Fruit fly (Drosophila melanogaster): ENCODE measurements around the gene msn.
A peak's percentile ranks its signal among the peaks of the same experiment; 100 is the strongest.

msn gene

DNA sequence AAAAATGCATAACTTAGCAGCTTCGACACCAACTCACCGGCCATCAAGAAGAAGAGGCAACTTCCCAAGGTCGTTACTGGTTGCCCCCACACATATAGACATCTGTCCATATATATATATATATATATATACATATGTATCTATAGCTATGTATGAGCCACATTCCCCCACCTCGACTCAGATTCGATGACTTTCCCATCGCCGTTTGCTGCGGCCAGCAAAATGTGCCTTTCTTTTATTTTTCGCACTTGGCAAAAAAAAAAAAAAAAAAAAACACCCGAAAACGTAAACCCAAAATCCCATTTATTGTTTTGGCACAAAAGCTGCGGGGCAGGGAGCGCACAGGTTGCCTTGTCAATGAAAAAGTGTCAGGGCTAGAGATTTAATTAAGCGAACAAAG is 11.6 kb downstream of the msn start:
- no peak for TF ChIP-seq Jra (GFP tag; optimal IDR thresholded peaks at IDR 0.05)
- TF ChIP-seq OdsH (GFP tag; optimal IDR thresholded peaks at IDR 0.05), result no peak
- TF ChIP-seq br (GFP tag; optimal IDR thresholded peaks at IDR 0.05), result no peak
- TF ChIP-seq CG32264 (GFP tag; optimal IDR thresholded peaks at IDR 0.05), result no peak
- no peak for TF ChIP-seq brk (GFP tag; optimal IDR thresholded peaks at IDR 0.05)
- no peak for TF ChIP-seq fru (GFP tag; optimal IDR thresholded peaks at IDR 0.05)
- no peak for TF ChIP-seq Vsx2 (GFP tag; optimal IDR thresholded peaks at IDR 0.05; ENCODE audit: partially characterized antibody)
- TF ChIP-seq GATAd (GFP tag; optimal IDR thresholded peaks at IDR 0.05), result no peak
- no peak for TF ChIP-seq Abd-B (GFP tag; optimal IDR thresholded peaks at IDR 0.05)
- TF ChIP-seq HLH106 (tag; optimal IDR thresholded peaks at IDR 0.05), result no peak
- no peak for TF ChIP-seq psq (GFP tag; optimal IDR thresholded peaks at IDR 0.05)
- TF ChIP-seq jim (GFP tag; optimal IDR thresholded peaks at IDR 0.05), result no peak
- TF ChIP-seq tai (GFP tag; optimal IDR thresholded peaks at IDR 0.05), result no peak
- no peak for TF ChIP-seq dmrt93B (GFP tag; optimal IDR thresholded peaks at IDR 0.05)
- no peak for TF ChIP-seq sage (GFP tag; optimal IDR thresholded peaks at IDR 0.05)

DNA sequence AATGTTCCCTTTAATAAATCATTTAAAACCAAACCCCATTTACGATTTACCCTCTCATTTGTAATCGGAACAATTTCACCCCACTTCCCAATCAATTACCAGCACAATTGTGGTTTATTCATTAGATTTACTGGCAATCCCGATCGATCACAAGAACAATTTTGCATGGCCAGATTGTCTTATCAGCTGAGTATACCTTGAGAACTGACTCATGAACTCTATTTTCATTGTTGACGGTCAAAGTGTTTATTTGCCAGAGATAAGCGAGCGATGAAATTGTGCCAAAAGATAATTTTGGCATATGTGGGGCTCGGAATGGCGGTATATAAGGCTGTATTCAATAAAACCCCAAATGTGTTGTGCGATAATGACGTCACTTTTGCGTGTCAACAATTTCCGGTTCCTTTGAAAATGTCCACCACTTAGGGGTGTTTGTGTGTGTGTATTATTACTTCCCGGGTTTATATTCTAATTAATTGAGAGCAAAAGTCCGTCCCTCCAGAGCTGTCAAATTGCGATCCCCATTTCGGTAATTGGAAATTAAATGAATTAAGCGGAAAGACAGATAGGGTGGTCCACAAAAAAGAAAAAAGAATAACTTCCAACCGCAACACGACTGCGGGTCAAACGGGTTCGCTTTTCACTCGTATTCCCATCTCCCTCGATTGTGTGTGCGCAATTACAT is 13.3 kb downstream of the msn start:
- TF ChIP-seq foxo (GFP tag; optimal IDR thresholded peaks at IDR 0.05), result peak in 1 of 2 experiments; percentile 8
- TF ChIP-seq dl (GFP tag; optimal IDR thresholded peaks at IDR 0.05; ENCODE audit: insufficient read depth in 1 of 2, partially characterized antibody in 2 of 2), result no peak
- no peak for TF ChIP-seq dsf (GFP tag; optimal IDR thresholded peaks at IDR 0.05; ENCODE audit: borderline replicate concordance)
- no peak for TF ChIP-seq HLH106 (tag; optimal IDR thresholded peaks at IDR 0.05)
- peak; percentile 68 for TF ChIP-seq sage (GFP tag; optimal IDR thresholded peaks at IDR 0.05)
- TF ChIP-seq psq (GFP tag; optimal IDR thresholded peaks at IDR 0.05), result no peak
- no peak for TF ChIP-seq Vsx2 (GFP tag; optimal IDR thresholded peaks at IDR 0.05; ENCODE audit: partially characterized antibody)
- no peak for TF ChIP-seq N (GFP tag; optimal IDR thresholded peaks at IDR 0.05)
- peak; percentile 25 for TF ChIP-seq h (GFP tag; optimal IDR thresholded peaks at IDR 0.05)
- TF ChIP-seq Hnf4 (GFP tag; optimal IDR thresholded peaks at IDR 0.05), result peak; percentile 73
- TF ChIP-seq Jra (GFP tag; optimal IDR thresholded peaks at IDR 0.05), result peak; percentile 42
- no peak for TF ChIP-seq OdsH (GFP tag; optimal IDR thresholded peaks at IDR 0.05)
- no peak for TF ChIP-seq Myc (optimal IDR thresholded peaks at IDR 0.05)
- TF ChIP-seq GATAd (GFP tag; optimal IDR thresholded peaks at IDR 0.05), result no peak
- TF ChIP-seq jim (GFP tag; optimal IDR thresholded peaks at IDR 0.05), result no peak
- no peak for TF ChIP-seq usp (GFP tag; optimal IDR thresholded peaks at IDR 0.05)
- TF ChIP-seq Dfd (GFP tag; optimal IDR thresholded peaks at IDR 0.05), result no peak
- TF ChIP-seq sv (GFP tag; optimal IDR thresholded peaks at IDR 0.05), result no peak
- TF ChIP-seq lola (GFP tag; optimal IDR thresholded peaks at IDR 0.05), result no peak
- no peak for TF ChIP-seq fru (GFP tag; optimal IDR thresholded peaks at IDR 0.05)
- TF ChIP-seq Abd-B (GFP tag; optimal IDR thresholded peaks at IDR 0.05), result no peak
- TF ChIP-seq CG32264 (GFP tag; optimal IDR thresholded peaks at IDR 0.05), result peak; percentile 3
- TF ChIP-seq dmrt93B (GFP tag; optimal IDR thresholded peaks at IDR 0.05), result no peak
- TF ChIP-seq Hr78 (GFP tag; optimal IDR thresholded peaks at IDR 0.05), result no peak
- TF ChIP-seq brk (GFP tag; optimal IDR thresholded peaks at IDR 0.05), result peak; percentile 64
- no peak for TF ChIP-seq woc (GFP tag; optimal IDR thresholded peaks at IDR 0.05)
- peak; percentile 64 for TF ChIP-seq rgr (GFP tag; optimal IDR thresholded peaks at IDR 0.05)
- peak; percentile 41 for TF ChIP-seq br (GFP tag; optimal IDR thresholded peaks at IDR 0.05)
- TF ChIP-seq CG9705 (GFP tag; optimal IDR thresholded peaks at IDR 0.05), result no peak
- no peak for TF ChIP-seq CrebA (GFP tag; optimal IDR thresholded peaks at IDR 0.05; ENCODE audit: borderline replicate concordance)
- no peak for TF ChIP-seq pan (optimal IDR thresholded peaks at IDR 0.05)
- TF ChIP-seq Mio (GFP tag; optimal IDR thresholded peaks at IDR 0.05), result no peak
- peak; percentile 50 for TF ChIP-seq tai (GFP tag; optimal IDR thresholded peaks at IDR 0.05)
- TF ChIP-seq Rel (GFP tag; optimal IDR thresholded peaks at IDR 0.05), result peak; percentile 26
- TF ChIP-seq Rel (tag; optimal IDR thresholded peaks at IDR 0.05), result peak; percentile 88
- TF ChIP-seq Hr83 (GFP tag; optimal IDR thresholded peaks at IDR 0.05; ENCODE audit: poor library complexity, severe bottlenecking), result peak; percentile 53
- no peak for TF ChIP-seq ey (GFP tag; optimal IDR thresholded peaks at IDR 0.05)
- TF ChIP-seq Sp1 (GFP tag; optimal IDR thresholded peaks at IDR 0.05), result peak; percentile 28
- TF ChIP-seq Dif (GFP tag; optimal IDR thresholded peaks at IDR 0.05; ENCODE audit: partially characterized antibody), result no peak

All from whole organism, wandering third instar larva.